Fruit fly (Drosophila melanogaster) whole organism, embryonic: ENCODE measurements around the gene CG5080.

ENCODE experiments used
- ATbp ChIP-seq: fragments of 200-800 bp; sonication (Bioruptor generic); optimal IDR thresholded peaks from 2 replicates; lab custom pipeline; 2017; ENCODE audit warnings: missing biosample characterization, mild to moderate bottlenecking, missing genetic modification characterization, missing genetic modification reagents
- Antp ChIP-seq: fragments of 200-800 bp; sonication (Bioruptor generic); optimal IDR thresholded peaks from 3 replicates; lab custom pipeline; 2016; ENCODE audit warnings: missing biosample characterization, missing genetic modification characterization
- CG10565 ChIP-seq: fragments of 200-800 bp; sonication (Bioruptor generic); optimal IDR thresholded peaks from 3 replicates; lab custom pipeline; 2016; ENCODE audit warnings: missing biosample characterization, mild to moderate bottlenecking, missing genetic modification characterization
- CG11398 ChIP-seq: fragments of 200-800 bp; sonication (Bioruptor generic); optimal IDR thresholded peaks from 2 replicates; lab custom pipeline; 2016; ENCODE audit warnings: missing biosample characterization, missing genetic modification characterization
- CG14860 ChIP-seq: fragments of 200-800 bp; sonication (Bioruptor generic); IDR thresholded peaks from 3 replicates; pipeline ENCODE4 v1.3.6; 2022; ENCODE audit warnings: missing biosample characterization, missing genetic modification characterization; ENCODE audit not compliant: partially characterized antibody
- CG15073 ChIP-seq: fragments of 200-800 bp; sonication (Bioruptor generic); optimal IDR thresholded peaks from 2 replicates; lab custom pipeline; 2016; ENCODE audit warnings: missing biosample characterization, missing genetic modification characterization
- CG15696 ChIP-seq: fragments of 200-800 bp; sonication (Bioruptor generic); optimal IDR thresholded peaks from 2 replicates; lab custom pipeline; 2019; ENCODE audit warnings: missing biosample characterization, mild to moderate bottlenecking, missing genetic modification characterization, moderate library complexity
- CG18619 ChIP-seq: fragments of 200-800 bp; sonication (Bioruptor generic); optimal IDR thresholded peaks from 3 replicates; lab custom pipeline; 2017; ENCODE audit warnings: missing biosample characterization, mild to moderate bottlenecking, missing genetic modification characterization
- CG4328 ChIP-seq: fragments of 200-800 bp; sonication (Bioruptor generic); optimal IDR thresholded peaks from 3 replicates; lab custom pipeline; 2017; ENCODE audit warnings: missing biosample characterization, missing genetic modification reagents, missing genetic modification characterization
- CG4404 ChIP-seq: fragments of 200-800 bp; sonication (Bioruptor generic); IDR thresholded peaks from 2 replicates; pipeline ENCODE4 v1.3.6; 2022; ENCODE audit warnings: missing biosample characterization, missing genetic modification characterization
- CG4854 ChIP-seq: fragments of 200-800 bp; sonication (Bioruptor generic); optimal IDR thresholded peaks from 2 replicates; lab custom pipeline; 2016; ENCODE audit warnings: missing biosample characterization, missing genetic modification characterization, inconsistent platforms
- CG5245 ChIP-seq: fragments of 200-800 bp; sonication (Bioruptor generic); optimal IDR thresholded peaks from 3 replicates; lab custom pipeline; 2016; ENCODE audit warnings: missing biosample characterization, missing genetic modification characterization
- CG6254 ChIP-seq: fragments of 200-800 bp; sonication (Bioruptor generic); optimal IDR thresholded peaks from 3 replicates; lab custom pipeline; 2017; ENCODE audit warnings: mild to moderate bottlenecking, missing biosample characterization, missing genetic modification reagents, missing genetic modification characterization
- CG6813 ChIP-seq: fragments of 200-800 bp; sonication (Bioruptor generic); optimal IDR thresholded peaks from 2 replicates; lab custom pipeline; 2017; ENCODE audit warnings: missing biosample characterization, missing genetic modification characterization, mild to moderate bottlenecking, moderate library complexity, missing genetic modification reagents
- CG8290 ChIP-seq, 3 experiments: fragments of 200-800 bp; sonication (Bioruptor generic); optimal IDR thresholded peaks; 2 replicates each; lab custom pipeline; 2016 to 2019; ENCODE audit warnings: missing biosample characterization in 3 of 3, missing genetic modification characterization in 3 of 3, mild to moderate bottlenecking in 2 of 3, moderate library complexity in 1 of 3
- CG9797 ChIP-seq: fragments of 200-800 bp; sonication (Bioruptor generic); optimal IDR thresholded peaks from 3 replicates; lab custom pipeline; 2018; ENCODE audit warnings: missing biosample characterization, mild to moderate bottlenecking, missing genetic modification characterization
- Dbx ChIP-seq: fragments of 200-800 bp; sonication (Bioruptor generic); IDR thresholded peaks from 3 replicates; pipeline ENCODE4 v1.3.6; 2022; ENCODE audit warnings: missing biosample characterization, missing genetic modification characterization
- Fer2 ChIP-seq: fragments of 200-800 bp; sonication (Bioruptor generic); optimal IDR thresholded peaks from 2 replicates; lab custom pipeline; 2018; ENCODE audit warnings: missing biosample characterization, mild to moderate bottlenecking, missing genetic modification characterization, moderate library complexity
- Lpt ChIP-seq: fragments of >200 bp; optimal IDR thresholded peaks from 2 replicates; lab custom pipeline; 2018; ENCODE audit warnings: missing biosample characterization, missing genetic modification characterization
- Max ChIP-seq: fragments of 200-800 bp; sonication (Bioruptor generic); optimal IDR thresholded peaks from 2 replicates; lab custom pipeline; 2016; ENCODE audit warnings: missing biosample characterization, mild to moderate bottlenecking, missing genetic modification characterization
- NC2β ChIP-seq: fragments of 200-800 bp; sonication (Bioruptor generic); optimal IDR thresholded peaks from 2 replicates; lab custom pipeline; 2016; ENCODE audit warnings: missing biosample characterization, missing genetic modification characterization
- Poxn ChIP-seq: fragments of 200-800 bp; sonication (Bioruptor generic); IDR thresholded peaks from 2 replicates; pipeline ENCODE4 v1.3.6; 2022; ENCODE audit warnings: missing biosample characterization, missing genetic modification characterization
- Rfx ChIP-seq: fragments of 200-800 bp; sonication (Bioruptor generic); IDR thresholded peaks from 2 replicates; pipeline ENCODE4 v1.3.6; 2022; ENCODE audit warnings: missing biosample characterization, missing genetic modification characterization
- ac ChIP-seq: fragments of 200-800 bp; sonication (Bioruptor generic); optimal IDR thresholded peaks from 3 replicates; lab custom pipeline; 2017; ENCODE audit warnings: missing biosample characterization, mild to moderate bottlenecking, missing genetic modification characterization
- al ChIP-seq: fragments of 200-800 bp; sonication (Bioruptor generic); IDR thresholded peaks from 2 replicates; pipeline ENCODE4 v1.3.6; 2022; ENCODE audit warnings: missing biosample characterization, missing genetic modification characterization
- btn ChIP-seq: fragments of 200-800 bp; sonication (Bioruptor generic); optimal IDR thresholded peaks from 2 replicates; lab custom pipeline; 2016; ENCODE audit warnings: missing biosample characterization, missing genetic modification characterization
- cg ChIP-seq: fragments of 200-800 bp; sonication (Bioruptor generic); optimal IDR thresholded peaks from 3 replicates; lab custom pipeline; 2019; ENCODE audit warnings: missing biosample characterization, mild to moderate bottlenecking, missing genetic modification characterization, moderate library complexity
- crc ChIP-seq: fragments of 200-800 bp; sonication (Bioruptor generic); optimal IDR thresholded peaks from 2 replicates; lab custom pipeline; 2016; ENCODE audit warnings: missing biosample characterization, missing genetic modification characterization
- dmrt11E ChIP-seq: fragments of 200-800 bp; sonication (Bioruptor generic); optimal IDR thresholded peaks from 3 replicates; lab custom pipeline; 2018; ENCODE audit warnings: missing biosample characterization, mild to moderate bottlenecking, missing genetic modification characterization, moderate library complexity
- exex ChIP-seq: fragments of 200-800 bp; sonication (Bioruptor generic); optimal IDR thresholded peaks from 4 replicates; lab custom pipeline; 2018; ENCODE audit warnings: missing biosample characterization, mild to moderate bottlenecking, missing genetic modification characterization, moderate library complexity
- fru ChIP-seq: fragments of >200 bp; optimal IDR thresholded peaks from 2 replicates; lab custom pipeline; 2017
- gsb-n ChIP-seq: fragments of 200-800 bp; sonication (Bioruptor generic); optimal IDR thresholded peaks from 3 replicates; lab custom pipeline; 2018; ENCODE audit warnings: missing biosample characterization, mild to moderate bottlenecking, missing genetic modification characterization
- hkb ChIP-seq, 2 experiments: fragments of 200-800 bp in 1 of 2; fragments of >200 bp in 1 of 2; sonication (Bioruptor generic) in 1 of 2; IDR thresholded peaks in 1 of 2; optimal IDR thresholded peaks in 1 of 2; 2 replicates each; pipeline versions ENCODE4 v1.3.6 to Lab custom; 2017 to 2022; ENCODE audit warnings: missing biosample characterization in 1 of 2, missing genetic modification characterization in 1 of 2
- jumu ChIP-seq: fragments of 200-800 bp; sonication (Bioruptor generic); optimal IDR thresholded peaks from 3 replicates; lab custom pipeline; 2016; ENCODE audit warnings: missing biosample characterization, missing genetic modification characterization
- mirr ChIP-seq: fragments of 200-800 bp; sonication (Bioruptor generic); optimal IDR thresholded peaks from 3 replicates; lab custom pipeline; 2018; ENCODE audit warnings: missing biosample characterization, mild to moderate bottlenecking, missing genetic modification characterization
- nau ChIP-seq: fragments of 200-800 bp; sonication (Bioruptor generic); optimal IDR thresholded peaks from 3 replicates; lab custom pipeline; 2017; ENCODE audit warnings: missing biosample characterization, mild to moderate bottlenecking, missing genetic modification characterization, missing genetic modification reagents
- nom ChIP-seq: fragments of 200-800 bp; sonication (Bioruptor generic); optimal IDR thresholded peaks from 2 replicates; lab custom pipeline; 2017; ENCODE audit warnings: missing biosample characterization, missing genetic modification characterization, mild to moderate bottlenecking, moderate library complexity, missing genetic modification reagents
- pb ChIP-seq: fragments of 200-800 bp; sonication (Bioruptor generic); optimal IDR thresholded peaks from 3 replicates; lab custom pipeline; 2016; ENCODE audit warnings: missing biosample characterization, missing genetic modification characterization
- phol ChIP-seq: fragments of 200-800 bp; sonication (Bioruptor generic); optimal IDR thresholded peaks from 3 replicates; lab custom pipeline; 2018; ENCODE audit warnings: missing biosample characterization, mild to moderate bottlenecking, missing genetic modification characterization, moderate library complexity
- psq ChIP-seq: fragments of 200-800 bp; sonication (Bioruptor generic); optimal IDR thresholded peaks from 2 replicates; lab custom pipeline; 2017; ENCODE audit warnings: missing biosample characterization, missing genetic modification characterization
- rib ChIP-seq: fragments of 200-800 bp; sonication (Bioruptor generic); IDR thresholded peaks from 2 replicates; pipeline ENCODE4 v1.3.6; 2022; ENCODE audit warnings: missing biosample characterization, missing genetic modification characterization
- run ChIP-seq: fragments of 200-800 bp; sonication (Bioruptor generic); optimal IDR thresholded peaks from 3 replicates; lab custom pipeline; 2018; ENCODE audit warnings: missing biosample characterization, mild to moderate bottlenecking, missing genetic modification characterization
- scrt ChIP-seq: fragments of 200-800 bp; sonication (Bioruptor generic); optimal IDR thresholded peaks from 2 replicates; lab custom pipeline; 2018; ENCODE audit warnings: missing biosample characterization, mild to moderate bottlenecking, missing genetic modification characterization, moderate library complexity
- shn ChIP-seq: fragments of 200-800 bp; sonication (Bioruptor generic); optimal IDR thresholded peaks from 3 replicates; lab custom pipeline; 2016; ENCODE audit warnings: missing biosample characterization, missing genetic modification characterization
- slou ChIP-seq: fragments of 200-800 bp; sonication (Bioruptor generic); optimal IDR thresholded peaks from 3 replicates; lab custom pipeline; 2016; ENCODE audit warnings: missing biosample characterization, missing genetic modification characterization
- tgo ChIP-seq: fragments of 200-800 bp; sonication (Bioruptor generic); IDR thresholded peaks from 3 replicates; pipeline ENCODE4 v1.3.6; 2022; ENCODE audit warnings: missing biosample characterization, missing genetic modification characterization
- unc-4 ChIP-seq: fragments of 200-800 bp; sonication (Bioruptor generic); IDR thresholded peaks from 2 replicates; pipeline ENCODE4 v1.3.6; 2022; ENCODE audit warnings: missing biosample characterization, missing genetic modification characterization; ENCODE audit not compliant: partially characterized antibody
- vvl ChIP-seq: fragments of 200-800 bp; sonication (Bioruptor generic); IDR thresholded peaks from 2 replicates; pipeline ENCODE4 v1.3.6; 2022; ENCODE audit warnings: missing biosample characterization, missing genetic modification characterization

Gene CG5080

DNA sequence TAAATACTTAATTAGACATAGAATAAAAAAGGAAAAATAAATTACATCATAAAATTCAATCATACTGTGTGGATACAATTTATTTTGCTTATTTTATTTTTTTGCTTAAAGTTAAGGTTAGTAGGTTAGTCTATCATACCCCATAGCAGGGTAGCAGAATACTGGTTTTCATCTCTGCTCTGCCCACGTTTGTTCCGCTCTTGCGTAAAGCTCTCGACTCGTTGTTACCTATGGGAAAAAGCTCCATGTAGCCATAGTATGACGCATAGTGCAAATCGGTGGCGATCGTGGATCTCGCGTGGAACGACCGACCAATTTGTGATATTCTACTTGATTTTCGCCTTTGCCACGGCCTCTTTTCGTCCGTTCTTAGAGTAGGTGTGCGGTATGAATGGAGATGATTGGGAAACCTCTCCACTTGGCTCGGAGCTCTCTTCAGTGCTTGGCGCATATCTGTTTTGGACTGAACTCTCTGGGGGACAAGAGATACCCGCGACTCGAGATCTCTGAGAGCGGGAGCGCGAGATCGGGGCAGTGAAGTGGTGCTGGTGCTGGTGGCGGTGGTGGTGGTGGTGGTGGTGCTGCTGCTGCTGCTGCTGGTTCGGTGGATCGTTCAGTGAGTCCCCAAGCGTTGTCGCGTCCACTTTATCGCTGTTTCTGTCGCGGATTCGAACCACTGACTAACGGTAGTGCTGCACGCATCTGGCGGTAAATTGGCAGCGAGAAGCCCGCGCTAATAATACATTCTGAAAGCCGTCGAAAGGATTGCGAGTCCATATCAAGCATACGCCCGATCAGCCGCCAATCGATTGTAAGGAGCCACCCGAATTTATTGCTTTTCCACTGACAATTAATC is 22.2 kb upstream of the CG5080 start, which contains the start of gene CG5001 (continued):
- peak; percentile 86 for TF ChIP-seq Dbx
- no peak for TF ChIP-seq scrt
- peak; percentile 64 for TF ChIP-seq CG18619
- peak; percentile 53 for TF ChIP-seq shn (GFP tag; lab: Kevin White, UChicago)
- TF ChIP-seq CG8290 (GFP tag; optimal IDR thresholded peaks at IDR 0.05; lab: Kevin White, UChicago) = peak; percentile 34
- TF ChIP-seq CG8290 (tag; optimal IDR thresholded peaks at IDR 0.05; lab: Kevin White, UChicago) = peak in 1 of 2 experiments; percentile 91
- no peak for TF ChIP-seq CG9797 (GFP tag; lab: Kevin White, UChicago)
- TF ChIP-seq Max = peak; percentile 70
- peak; percentile 54 for TF ChIP-seq nom (GFP tag; lab: Kevin White, UChicago)
- no peak for TF ChIP-seq fru
- TF ChIP-seq CG6813 (GFP tag; lab: Kevin White, UChicago) = peak; percentile 75
- TF ChIP-seq nau (GFP tag; lab: Kevin White, UChicago) = no peak
- peak; percentile 65 for TF ChIP-seq slou (GFP tag; lab: Kevin White, UChicago)
- TF ChIP-seq cg (GFP tag; lab: Kevin White, UChicago) = peak; percentile 62
- TF ChIP-seq Lpt = no peak
- TF ChIP-seq Antp = peak; percentile 77
- TF ChIP-seq CG4854 (GFP tag; lab: Kevin White, UChicago) = peak; percentile 63
- peak; percentile 96 for TF ChIP-seq vvl (GFP tag; lab: Robert Waterston, UW)
- no peak for TF ChIP-seq CG11398 (GFP tag; lab: Kevin White, UChicago)
- TF ChIP-seq gsb-n (tag; lab: Kevin White, UChicago) = peak; percentile 88
- TF ChIP-seq mirr (GFP tag; lab: Kevin White, UChicago) = peak; percentile 63
- no peak for TF ChIP-seq CG10565 (GFP tag; lab: Kevin White, UChicago)
- no peak for TF ChIP-seq ac (GFP tag; lab: Kevin White, UChicago)
- TF ChIP-seq CG4328 = peak; percentile 84
- TF ChIP-seq hkb (optimal IDR thresholded peaks at IDR 0.05; lab: Kevin White, UChicago) = no peak
- TF ChIP-seq hkb (GFP tag; IDR thresholded peaks at IDR 0.05; lab: Robert Waterston, UW) = peak; percentile 87
- TF ChIP-seq CG14860 (GFP tag; lab: Robert Waterston, UW) = peak; percentile 23; the same call in 1 of the 3 replicates
- TF ChIP-seq jumu (GFP tag; lab: Kevin White, UChicago) = peak; percentile 58
- TF ChIP-seq crc (GFP tag; lab: Kevin White, UChicago) = peak; percentile 34
- TF ChIP-seq NC2β (GFP tag; lab: Kevin White, UChicago) = peak; percentile 60
- TF ChIP-seq CG4404 (GFP tag; lab: Robert Waterston, UW) = peak; percentile 41; the same call in 1 of the 2 replicates
- peak; percentile 59 for TF ChIP-seq psq
- peak; percentile 47; the same call in 1 of the 2 replicates for TF ChIP-seq unc-4 (GFP tag; lab: Robert Waterston, UW)
- peak; percentile 93 for TF ChIP-seq tgo (GFP tag; lab: Robert Waterston, UW)
- TF ChIP-seq pb = no peak
- peak; percentile 92 for TF ChIP-seq run
- TF ChIP-seq dmrt11E (tag; lab: Kevin White, UChicago) = peak; percentile 58
- peak; percentile 82 for TF ChIP-seq Fer2
- no peak for TF ChIP-seq Poxn
- peak; percentile 66 for TF ChIP-seq CG6254 (GFP tag; lab: Kevin White, UChicago)
- TF ChIP-seq btn (GFP tag; lab: Kevin White, UChicago) = peak; percentile 25
- TF ChIP-seq al (GFP tag; lab: Robert Waterston, UW) = peak; percentile 82
- peak; percentile 88 for TF ChIP-seq phol (tag; lab: Kevin White, UChicago)
- TF ChIP-seq ATbp (GFP tag; lab: Kevin White, UChicago) = peak; percentile 78
- TF ChIP-seq CG15073 (GFP tag; lab: Kevin White, UChicago) = no peak
- TF ChIP-seq rib (GFP tag; lab: Robert Waterston, UW) = peak; percentile 62
- peak; percentile 94 for TF ChIP-seq Rfx
- TF ChIP-seq CG15696 (tag; lab: Kevin White, UChicago) = peak; percentile 62
- TF ChIP-seq exex (tag; lab: Kevin White, UChicago) = peak; percentile 51
- TF ChIP-seq CG5245 (GFP tag; lab: Kevin White, UChicago) = peak; percentile 82
